Fruit fly (Drosophila melanogaster) whole organism, pupa: ENCODE measurements around the gene Rpt6.

Experiments
- CG10348 ChIP-seq: fragments of 200-800 bp; sonication (Bioruptor generic); IDR thresholded peaks from 2 replicates; pipeline ENCODE4 v1.3.6; 2022; ENCODE audit warnings: missing biosample characterization, missing genetic modification characterization
- CG12605 ChIP-seq: fragments of 200-800 bp; sonication (Bioruptor generic); IDR thresholded peaks from 2 replicates; pipeline ENCODE4 v1.3.6; 2022; ENCODE audit warnings: missing biosample characterization, missing genetic modification characterization
- CG13204 ChIP-seq: fragments of 200-800 bp; sonication (Bioruptor generic); optimal IDR thresholded peaks from 2 replicates; lab custom pipeline; 2018; ENCODE audit warnings: missing biosample characterization, mild to moderate bottlenecking, missing genetic modification characterization, moderate library complexity
- CG14655 ChIP-seq: fragments of 200-800 bp; sonication (Bioruptor generic); optimal IDR thresholded peaks from 3 replicates; lab custom pipeline; 2017; ENCODE audit warnings: mild to moderate bottlenecking, missing biosample characterization, missing genetic modification reagents, missing genetic modification characterization
- CG15710 ChIP-seq: fragments of 200-800 bp; sonication (Bioruptor generic); optimal IDR thresholded peaks from 2 replicates; lab custom pipeline; 2018; ENCODE audit warnings: missing biosample characterization, mild to moderate bottlenecking, missing genetic modification characterization, moderate library complexity
- CG17806 ChIP-seq: fragments of 200-800 bp; sonication (Bioruptor generic); optimal IDR thresholded peaks from 2 replicates; lab custom pipeline; 2018; ENCODE audit warnings: missing biosample characterization, mild to moderate bottlenecking, missing genetic modification characterization, moderate library complexity
- CG32121 ChIP-seq: fragments of 200-800 bp; sonication (Bioruptor generic); IDR thresholded peaks from 2 replicates; pipeline ENCODE4 v1.3.6; 2022; ENCODE audit warnings: missing biosample characterization, missing genetic modification characterization
- CG34367 ChIP-seq: fragments of 200-800 bp; sonication (Bioruptor generic); optimal IDR thresholded peaks from 2 replicates; lab custom pipeline; 2018; ENCODE audit warnings: missing biosample characterization, mild to moderate bottlenecking, missing genetic modification characterization
- CG4496 ChIP-seq: fragments of 200-800 bp; sonication (Bioruptor generic); IDR thresholded peaks from 3 replicates; pipeline ENCODE4 v1.3.6; 2022; ENCODE audit warnings: missing biosample characterization, missing genetic modification characterization
- CG8159 ChIP-seq: fragments of 200-800 bp; sonication (Bioruptor generic); optimal IDR thresholded peaks from 3 replicates; lab custom pipeline; 2018; ENCODE audit warnings: missing biosample characterization, mild to moderate bottlenecking, missing genetic modification characterization, moderate library complexity
- CG8301 ChIP-seq: fragments of 200-800 bp; sonication (Bioruptor generic); optimal IDR thresholded peaks from 2 replicates; lab custom pipeline; 2018; ENCODE audit warnings: missing biosample characterization, mild to moderate bottlenecking, missing genetic modification characterization
- CG9948 ChIP-seq: fragments of 200-800 bp; sonication (Bioruptor generic); optimal IDR thresholded peaks from 2 replicates; lab custom pipeline; 2018; ENCODE audit warnings: missing biosample characterization, mild to moderate bottlenecking, missing genetic modification characterization, moderate library complexity
- D1 ChIP-seq: fragments of 200-800 bp; sonication (Bioruptor generic); optimal IDR thresholded peaks from 2 replicates; lab custom pipeline; 2018; ENCODE audit warnings: missing biosample characterization, mild to moderate bottlenecking, missing genetic modification characterization, moderate library complexity
- EcR ChIP-seq: fragments of 200-800 bp; sonication (Bioruptor generic); optimal IDR thresholded peaks from 3 replicates; lab custom pipeline; 2019; ENCODE audit warnings: missing biosample characterization, missing genetic modification characterization, mild to moderate bottlenecking, moderate library complexity, missing genetic modification reagents
- Ets98B ChIP-seq: fragments of 200-800 bp; sonication (Bioruptor generic); IDR thresholded peaks from 2 replicates; pipeline ENCODE4 v1.3.6; 2022; ENCODE audit warnings: missing biosample characterization, missing genetic modification characterization
- Pif1A ChIP-seq: fragments of 200-800 bp; sonication (Bioruptor generic); optimal IDR thresholded peaks from 3 replicates; lab custom pipeline; 2016; ENCODE audit warnings: missing biosample characterization, missing genetic modification characterization
- Pif1B ChIP-seq: fragments of 200-800 bp; sonication (Bioruptor generic); optimal IDR thresholded peaks from 3 replicates; lab custom pipeline; 2016; ENCODE audit warnings: missing biosample characterization, missing genetic modification characterization
- Snoo ChIP-seq: fragments of 200-800 bp; sonication (Bioruptor generic); optimal IDR thresholded peaks from 3 replicates; lab custom pipeline; 2017; ENCODE audit warnings: missing biosample characterization, mild to moderate bottlenecking, missing genetic modification characterization, inconsistent platforms
- fd96Ca ChIP-seq: fragments of 200-800 bp; sonication (Bioruptor generic); IDR thresholded peaks from 3 replicates; pipeline ENCODE4 v1.3.6; 2022; ENCODE audit warnings: missing biosample characterization, missing genetic modification characterization
- gl ChIP-seq: fragments of 200-800 bp; sonication (Bioruptor generic); optimal IDR thresholded peaks from 2 replicates; lab custom pipeline; 2018; ENCODE audit warnings: missing biosample characterization, mild to moderate bottlenecking, missing genetic modification characterization
- rn ChIP-seq: fragments of 200-800 bp; sonication (Bioruptor generic); IDR thresholded peaks from 2 replicates; pipeline ENCODE4 v1.3.6; 2022; ENCODE audit warnings: missing biosample characterization, missing genetic modification characterization

The Rpt6 gene

dm6 chrX:21315852-21316251 is at the start of gene Rpt6:
Gene Rpt6, plus strand, starts transcription at chrX:21316052.
- TF ChIP-seq Snoo (tag; lab: Kevin White, UChicago) (no peak), EcR (GFP tag; lab: Kevin White, UChicago) (no peak), CG17806 (no peak), CG9948 (tag; lab: Kevin White, UChicago) (no peak), gl (tag; lab: Kevin White, UChicago) (no peak), Ets98B (GFP tag; lab: Robert Waterston, UW) (no peak), rn (no peak), CG32121 (GFP tag; lab: Robert Waterston, UW) (no peak), Pif1B (GFP tag; lab: Kevin White, UChicago) (no peak), D1 (tag; lab: Kevin White, UChicago) (no peak), Pif1A (GFP tag; lab: Kevin White, UChicago) (no peak), CG13204 (GFP tag; lab: Kevin White, UChicago) (no peak), CG12605 (no peak), CG34367 (tag; lab: Kevin White, UChicago) (no peak), CG8301 (tag; lab: Kevin White, UChicago) (no peak)
- TF ChIP-seq, all 21 proteins: peak for 0

DNA sequence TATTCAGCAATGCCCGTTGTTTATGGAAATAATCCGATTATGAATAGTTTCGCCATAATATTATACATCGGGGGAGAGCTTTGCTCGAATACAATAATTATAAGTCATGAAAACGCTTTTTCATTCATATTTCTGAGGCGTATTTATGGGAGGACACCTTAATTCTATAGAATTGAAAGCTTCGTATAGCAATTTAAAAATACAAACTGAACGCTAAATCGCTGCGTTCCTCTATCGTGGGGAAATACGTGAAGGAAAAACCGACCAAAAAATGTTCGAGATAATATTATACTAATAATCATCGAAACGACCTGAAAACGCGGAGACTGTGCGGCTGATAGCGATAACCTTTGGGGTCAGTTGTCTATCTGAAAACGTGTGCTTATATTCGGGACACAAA is 39.4 kb upstream of the Rpt6 start:
- no peak for TF ChIP-seq CG12605
- TF ChIP-seq, all 21 proteins: peak for 0

DNA sequence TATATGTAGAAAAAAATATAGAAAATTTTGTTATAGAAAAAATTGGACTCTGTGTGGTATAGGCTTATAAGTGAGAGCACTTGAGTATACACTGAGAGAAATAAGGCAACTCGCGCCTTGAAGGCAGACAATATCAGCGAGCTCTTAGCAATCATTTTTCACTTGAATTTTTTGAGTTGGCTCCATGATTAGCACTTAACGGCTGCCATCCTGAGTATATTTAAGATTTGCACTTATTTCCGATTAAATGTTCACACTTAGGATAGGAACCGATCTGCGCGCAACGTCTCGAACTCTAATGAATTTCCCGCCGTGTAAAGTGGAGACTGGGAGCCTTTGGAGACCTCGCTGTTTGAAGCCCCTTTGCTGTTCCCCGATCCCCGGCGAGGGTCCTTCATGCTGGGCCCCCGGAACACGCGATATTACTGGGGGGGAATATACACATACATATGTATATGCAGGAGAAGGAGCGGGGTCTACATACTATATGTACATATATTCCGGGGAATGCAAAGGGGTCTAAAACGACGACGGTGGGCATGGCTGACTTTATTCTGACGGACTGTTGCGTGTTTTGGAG is 36.5 kb upstream of the Rpt6 start:
- TF ChIP-seq CG8301 (tag; lab: Kevin White, UChicago) (peak; percentile 24), CG10348 (GFP tag; lab: Robert Waterston, UW) (no peak), gl (tag; lab: Kevin White, UChicago) (no peak), CG14655 (GFP tag; lab: Kevin White, UChicago) (peak; percentile 53), Pif1B (GFP tag; lab: Kevin White, UChicago) (peak; percentile 7), fd96Ca (GFP tag; lab: Robert Waterston, UW) (peak; percentile 58; the same call in 2 of the 3 replicates), D1 (tag; lab: Kevin White, UChicago) (no peak), CG34367 (tag; lab: Kevin White, UChicago) (no peak), CG12605 (no peak), rn (no peak), Snoo (tag; lab: Kevin White, UChicago) (no peak), CG8159 (tag; lab: Kevin White, UChicago) (peak; percentile 33), CG4496 (GFP tag; lab: Robert Waterston, UW) (no peak), CG13204 (GFP tag; lab: Kevin White, UChicago) (no peak), CG32121 (GFP tag; lab: Robert Waterston, UW) (no peak), Pif1A (GFP tag; lab: Kevin White, UChicago) (no peak), CG17806 (peak; percentile 26), EcR (GFP tag; lab: Kevin White, UChicago) (no peak), Ets98B (GFP tag; lab: Robert Waterston, UW) (no peak), CG15710 (tag; lab: Kevin White, UChicago) (peak; percentile 31), CG9948 (tag; lab: Kevin White, UChicago) (peak; percentile 47)

- peak; percentile 24 for TF ChIP-seq Pif1A (GFP tag; lab: Kevin White, UChicago)
- TF ChIP-seq CG34367 (tag; lab: Kevin White, UChicago), result no peak
- no peak for TF ChIP-seq CG10348 (GFP tag; lab: Robert Waterston, UW)
- no peak for TF ChIP-seq CG32121 (GFP tag; lab: Robert Waterston, UW)
- no peak for TF ChIP-seq CG15710 (tag; lab: Kevin White, UChicago)
- no peak for TF ChIP-seq CG4496 (GFP tag; lab: Robert Waterston, UW)
- no peak for TF ChIP-seq Ets98B (GFP tag; lab: Robert Waterston, UW)
- TF ChIP-seq EcR (GFP tag; lab: Kevin White, UChicago), result no peak
- TF ChIP-seq fd96Ca (GFP tag; lab: Robert Waterston, UW), result no peak
- TF ChIP-seq D1 (tag; lab: Kevin White, UChicago), result no peak
- no peak for TF ChIP-seq gl (tag; lab: Kevin White, UChicago)
- peak; percentile 15 for TF ChIP-seq CG9948 (tag; lab: Kevin White, UChicago)
- TF ChIP-seq rn, result no peak
- TF ChIP-seq CG17806, result no peak
- TF ChIP-seq Snoo (tag; lab: Kevin White, UChicago), result no peak
- no peak for TF ChIP-seq Pif1B (GFP tag; lab: Kevin White, UChicago)
- TF ChIP-seq CG8159 (tag; lab: Kevin White, UChicago), result no peak
- no peak for TF ChIP-seq CG8301 (tag; lab: Kevin White, UChicago)
- peak; percentile 31 for TF ChIP-seq CG14655 (GFP tag; lab: Kevin White, UChicago)
Observed at dm6 chrX:21280629-21281028, 35.2 kb upstream of the Rpt6 start.

DNA sequence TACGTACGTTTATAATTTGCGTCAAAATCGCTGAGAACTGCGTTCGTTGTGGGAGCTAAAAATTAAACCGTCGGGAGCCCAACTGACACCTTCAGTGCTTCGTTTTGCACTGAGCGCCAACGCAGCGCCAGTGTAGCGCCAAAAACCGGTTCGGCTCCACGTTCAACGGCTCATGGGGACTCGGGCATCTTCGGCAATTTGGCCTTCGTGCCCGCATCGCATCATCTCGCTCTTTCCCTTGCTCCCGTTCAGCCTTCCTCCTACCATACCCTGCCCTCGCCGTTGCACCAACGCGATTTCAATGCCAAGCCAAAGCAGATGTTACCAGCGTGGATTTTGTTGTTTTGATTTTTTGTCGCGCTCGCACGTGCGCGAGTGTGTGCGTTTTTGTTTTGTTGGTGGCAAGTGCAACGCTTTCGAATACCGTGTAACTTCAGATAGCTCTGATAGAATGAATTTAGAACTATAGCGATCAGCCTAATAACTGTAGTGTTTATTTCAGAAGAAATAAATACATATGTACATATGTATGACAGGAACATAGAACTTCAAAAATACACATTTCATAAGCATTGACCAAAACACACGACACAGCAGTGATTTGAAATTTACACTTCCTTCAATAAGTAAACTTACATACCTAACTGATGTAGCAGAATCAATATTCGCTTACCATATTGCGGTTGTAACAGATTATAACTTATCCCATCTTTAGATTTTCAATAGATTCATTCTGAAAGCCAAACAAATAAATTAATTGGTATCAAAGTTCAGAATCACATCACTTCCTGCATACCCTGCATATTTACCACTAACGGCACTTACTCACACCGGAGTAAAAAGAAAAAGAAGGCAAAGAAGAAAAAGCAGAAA is 34.6 kb upstream of the Rpt6 start, which contains the start of gene Mnr:
Mnr (minus strand) TSS at position 133 of the 873 bp plus-strand sequence.
- TF ChIP-seq CG4496 (GFP tag; lab: Robert Waterston, UW), result peak; percentile 65; the same call in 2 of the 3 replicates
- peak; percentile 20 for TF ChIP-seq CG15710 (tag; lab: Kevin White, UChicago)
- TF ChIP-seq CG8159 (tag; lab: Kevin White, UChicago), result peak; percentile 24
- peak; percentile 33 for TF ChIP-seq D1 (tag; lab: Kevin White, UChicago)
- no peak for TF ChIP-seq gl (tag; lab: Kevin White, UChicago)
- peak; percentile 57 for TF ChIP-seq Ets98B (GFP tag; lab: Robert Waterston, UW)
- peak; percentile 79 for TF ChIP-seq CG10348 (GFP tag; lab: Robert Waterston, UW)
- no peak for TF ChIP-seq CG12605
- TF ChIP-seq fd96Ca (GFP tag; lab: Robert Waterston, UW), result peak; percentile 24; the same call in 1 of the 3 replicates
- no peak for TF ChIP-seq CG9948 (tag; lab: Kevin White, UChicago)
- peak; percentile 30 for TF ChIP-seq CG8301 (tag; lab: Kevin White, UChicago)
- TF ChIP-seq Pif1B (GFP tag; lab: Kevin White, UChicago), result no peak
- peak; percentile 64 for TF ChIP-seq CG14655 (GFP tag; lab: Kevin White, UChicago)
- no peak for TF ChIP-seq rn
- peak; percentile 74 for TF ChIP-seq EcR (GFP tag; lab: Kevin White, UChicago)
- peak; percentile 20 for TF ChIP-seq Pif1A (GFP tag; lab: Kevin White, UChicago)
- peak; percentile 36; the same call in 1 of the 2 replicates for TF ChIP-seq CG32121 (GFP tag; lab: Robert Waterston, UW)
- no peak for TF ChIP-seq CG17806
- no peak for TF ChIP-seq CG34367 (tag; lab: Kevin White, UChicago)
- TF ChIP-seq CG13204 (GFP tag; lab: Kevin White, UChicago), result peak; percentile 58
- no peak for TF ChIP-seq Snoo (tag; lab: Kevin White, UChicago)
- TF ChIP-seq, all 21 proteins: peak for 13
